Worm (Caenorhabditis elegans) whole organism, L4 larva: Measurements from ENCODE around the gene sra-31.

Source experiments
- F10B5.3 ChIP-seq: sonication (generic microtip); optimal IDR thresholded peaks from 2 replicates; lab custom pipeline; 2016; ENCODE audit warnings: mild to moderate bottlenecking, missing genetic modification characterization, missing compliant biosample characterization
- F44E2.7 ChIP-seq: fragments of 200-800 bp; sonication (Bioruptor generic); IDR thresholded peaks from 2 replicates; pipeline ENCODE4 v2.1.2; 2022; ENCODE audit warnings: missing genetic modification characterization, missing compliant biosample characterization
- T20F7.1 ChIP-seq: fragments of 200-800 bp; sonication (Bioruptor generic); optimal IDR thresholded peaks from 2 replicates; lab custom pipeline; 2018; ENCODE audit warnings: mild to moderate bottlenecking, missing genetic modification characterization, missing compliant biosample characterization
- Y5F2A.4 ChIP-seq: fragments of 200-800 bp; sonication (Bioruptor generic); optimal IDR thresholded peaks from 2 replicates; lab custom pipeline; 2018; ENCODE audit warnings: mild to moderate bottlenecking, missing genetic modification characterization, missing compliant biosample characterization
- ama-1 ChIP-seq: fragments of 150-350 bp; optimal IDR thresholded peaks from 2 replicates; lab custom pipeline; 2014; ENCODE audit warnings: inconsistent platforms, mixed read lengths
- ceh-32 ChIP-seq: sonication (generic microtip); optimal IDR thresholded peaks from 2 replicates; lab custom pipeline; 2016; ENCODE audit warnings: mild to moderate bottlenecking, missing genetic modification characterization, missing compliant biosample characterization; ENCODE audit not compliant: poor library complexity
- ceh-62 ChIP-seq: sonication (generic microtip); optimal IDR thresholded peaks from 2 replicates; lab custom pipeline; 2017; ENCODE audit warnings: missing biosample characterization, missing genetic modification characterization
- ces-1 ChIP-seq: fragments of 150-350 bp; sonication (generic microtip); optimal IDR thresholded peaks from 4 replicates; lab custom pipeline; 2014; ENCODE audit warnings: missing biosample characterization, missing genetic modification reagents, missing genetic modification characterization
- daf-16 ChIP-seq, 3 experiments: sonication (generic microtip); optimal IDR thresholded peaks; 2 replicates each; lab custom pipeline; 2016 to 2017; ENCODE audit warnings: missing genetic modification characterization in 3 of 3, missing genetic modification reagents in 3 of 3, mild to moderate bottlenecking in 2 of 3, missing compliant biosample characterization in 2 of 3, missing biosample characterization in 1 of 3, moderate library complexity in 1 of 3
- dmd-8 ChIP-seq: fragments of 200-800 bp; sonication (Bioruptor generic); IDR thresholded peaks from 2 replicates; pipeline ENCODE4 v1.3.6; 2022; ENCODE audit warnings: missing genetic modification characterization, missing compliant biosample characterization
- dpl-1 ChIP-seq: fragments of 150-350 bp; optimal IDR thresholded peaks from 2 replicates; lab custom pipeline; 2014; ENCODE audit warnings: missing biosample characterization, missing genetic modification reagents, missing genetic modification characterization
- egl-27 ChIP-seq: sonication (generic microtip); optimal IDR thresholded peaks from 3 replicates; lab custom pipeline; 2017; ENCODE audit warnings: missing biosample characterization, missing genetic modification reagents, missing genetic modification characterization
- hlh-30 ChIP-seq: sonication (generic microtip); optimal IDR thresholded peaks from 2 replicates; lab custom pipeline; 2017; ENCODE audit warnings: antibody characterized with exemption, mild to moderate bottlenecking, missing genetic modification characterization, missing compliant biosample characterization; ENCODE audit not compliant: insufficient read depth
- lim-7 ChIP-seq: fragments of 200-800 bp; sonication (Bioruptor generic); IDR thresholded peaks from 2 replicates; pipeline ENCODE4 v1.3.6; 2022; ENCODE audit warnings: missing genetic modification characterization, missing compliant biosample characterization
- lin-38 ChIP-seq: fragments of 200-800 bp; sonication (Bioruptor generic); IDR thresholded peaks from 2 replicates; pipeline ENCODE4 v1.3.6; 2022; ENCODE audit warnings: missing genetic modification reagents, missing genetic modification characterization, missing compliant biosample characterization
- lsy-2 ChIP-seq, 2 experiments: fragments of 150-350 bp in 1 of 2; sonication (generic microtip) in 1 of 2; optimal IDR thresholded peaks; 2 replicates each; lab custom pipeline; 2014 to 2017; ENCODE audit warnings: missing biosample characterization in 2 of 2, missing genetic modification characterization in 2 of 2
- mdl-1 ChIP-seq, 2 experiments: fragments of 150-350 bp in 1 of 2; sonication (generic microtip) in 1 of 2; optimal IDR thresholded peaks; 2 replicates each; lab custom pipeline; 2014 to 2017; ENCODE audit warnings: missing biosample characterization in 2 of 2, missing genetic modification characterization in 2 of 2
- mes-2 ChIP-seq: sonication (generic microtip); optimal IDR thresholded peaks from 2 replicates; lab custom pipeline; 2016; ENCODE audit warnings: missing genotype, mild to moderate bottlenecking, missing genetic modification characterization, missing compliant biosample characterization; ENCODE audit not compliant: poor library complexity, severe bottlenecking
- mxl-3 ChIP-seq: fragments of 200-800 bp; sonication (Bioruptor generic); optimal IDR thresholded peaks from 2 replicates; lab custom pipeline; 2018; ENCODE audit warnings: mild to moderate bottlenecking, missing genetic modification characterization, missing compliant biosample characterization
- nhr-11 ChIP-seq: fragments of 150-350 bp; optimal IDR thresholded peaks from 2 replicates; lab custom pipeline; 2014; ENCODE audit warnings: missing biosample characterization, missing genetic modification characterization
- nhr-42 ChIP-seq: fragments of 200-800 bp; sonication (Bioruptor generic); IDR thresholded peaks from 2 replicates; pipeline ENCODE4 v1.3.6; 2022; ENCODE audit warnings: missing genetic modification characterization, missing compliant biosample characterization
- nhr-6 ChIP-seq: fragments of 150-350 bp; optimal IDR thresholded peaks from 2 replicates; lab custom pipeline; 2014; ENCODE audit warnings: missing biosample characterization, missing genetic modification characterization
- pha-4 ChIP-seq, 2 experiments: fragments of 150-350 bp in 1 of 2; fragments of 200-800 bp in 1 of 2; sonication (Bioruptor generic) in 1 of 2; IDR thresholded peaks in 1 of 2; optimal IDR thresholded peaks in 1 of 2; 2 replicates each; pipeline versions ENCODE4 v1.3.6 to Lab custom; 2014 to 2022; ENCODE audit warnings: missing genetic modification characterization in 2 of 2, missing genetic modification reagents in 2 of 2, missing biosample characterization in 1 of 2, missing compliant biosample characterization in 1 of 2
- rbr-2 ChIP-seq: sonication (generic microtip); optimal IDR thresholded peaks from 2 replicates; lab custom pipeline; 2016; ENCODE audit warnings: missing genotype, missing genetic modification characterization, missing compliant biosample characterization
- saeg-2 ChIP-seq: fragments of 200-800 bp; sonication (Bioruptor generic); IDR thresholded peaks from 2 replicates; pipeline ENCODE4 v1.3.6; 2022; ENCODE audit warnings: missing genetic modification reagents, missing genetic modification characterization, missing compliant biosample characterization
- tag-97 ChIP-seq: fragments of 200-800 bp; sonication (Bioruptor generic); IDR thresholded peaks from 2 replicates; pipeline ENCODE4 v1.3.6; 2022; ENCODE audit warnings: missing genetic modification characterization, missing compliant biosample characterization
- tra-1 ChIP-seq: fragments of 200-800 bp; sonication (Bioruptor generic); IDR thresholded peaks from 2 replicates; pipeline ENCODE4 v1.3.6; 2022; ENCODE audit warnings: missing genetic modification reagents, missing genetic modification characterization, missing compliant biosample characterization
- unc-62 ChIP-seq, 3 experiments: fragments of 150-350 bp in 1 of 3; sonication (generic microtip); optimal IDR thresholded peaks in 2 of 3; peaks in 1 of 3; 1 replicate in 1 of 3; 2 replicates in 2 of 3; lab custom pipeline; 2014 to 2017; ENCODE audit warnings: missing biosample characterization in 3 of 3, missing genetic modification characterization in 3 of 3, missing genetic modification reagents in 3 of 3, missing genotype in 1 of 3
- vab-7 ChIP-seq: fragments of 200-800 bp; sonication (Bioruptor generic); IDR thresholded peaks from 2 replicates; pipeline ENCODE4 v1.3.6; 2022; ENCODE audit warnings: missing genetic modification reagents, missing genetic modification characterization, missing compliant biosample characterization
- zfp-3 ChIP-seq: fragments of 200-800 bp; sonication (Bioruptor generic); conservative IDR thresholded peaks from 2 replicates; pipeline ENCODE4 v1.3.6; 2022; ENCODE audit warnings: missing genetic modification reagents, missing genetic modification characterization, missing compliant biosample characterization
- zip-2 ChIP-seq: fragments of 150-350 bp; optimal IDR thresholded peaks from 2 replicates; lab custom pipeline; 2014; ENCODE audit warnings: missing biosample characterization, missing genetic modification characterization

sra-31 gene

DNA sequence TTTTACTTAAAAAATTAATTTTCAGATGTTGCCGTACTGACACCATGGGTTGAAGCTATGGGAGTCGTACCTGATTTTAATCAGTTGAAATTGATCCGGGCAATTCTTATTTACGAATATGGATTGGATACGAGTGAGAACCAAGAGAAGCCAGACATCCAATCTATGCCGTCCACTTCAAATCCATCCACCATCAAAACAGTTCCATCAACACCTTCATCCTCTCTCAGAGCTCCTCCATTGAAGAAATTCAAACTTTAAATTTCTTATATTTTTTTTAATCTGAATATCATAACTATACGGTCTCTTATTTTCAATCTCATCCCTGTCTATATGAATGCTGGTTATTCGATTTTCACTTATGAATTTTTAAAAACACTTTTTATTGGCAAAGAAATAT is 19.4 kb downstream of the sra-31 start:
- no peak for TF ChIP-seq zip-2 (tag; lab: Kevin White, UChicago)
- peak in 1 of 2 experiments; percentile 23 for TF ChIP-seq daf-16 (GFP tag; optimal IDR thresholded peaks at IDR 0.05; lab: Kevin White, UChicago)
- no peak for TF ChIP-seq daf-16 (tag; optimal IDR thresholded peaks at IDR 0.05; lab: Kevin White, UChicago)
- 0 out of 2 replicates have a peak, but pooled peaks have one; percentile 15 for TF ChIP-seq zfp-3 (GFP tag; lab: Robert Waterston, UW)

DNA sequence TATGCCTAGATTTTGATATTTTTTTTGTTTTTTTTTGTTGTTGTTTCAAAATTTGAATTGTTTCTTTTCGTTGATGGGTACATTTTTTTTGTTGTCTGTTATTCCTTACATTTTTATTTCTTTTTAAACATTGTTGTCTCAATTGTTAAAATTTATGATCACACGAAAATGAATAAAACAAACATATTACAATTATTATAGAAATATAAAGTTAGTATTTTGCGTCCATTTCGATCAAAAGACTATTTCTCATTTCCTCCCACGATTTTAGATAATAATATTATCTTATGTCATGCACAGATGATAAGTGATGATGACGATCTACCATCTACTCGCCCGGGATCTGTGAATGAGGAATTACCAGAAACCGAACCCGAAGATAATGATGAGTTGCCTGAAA is 23.6 kb downstream of the sra-31 start, which contains the start of gene wrn-1:
Gene wrn-1 (plus strand): TSS at position 301 of the 400 bp plus-strand sequence.
- TF ChIP-seq F10B5.3 (tag; lab: Kevin White, UChicago) (no peak), mes-2 (no peak), mxl-3 (no peak), tra-1 (no peak), F44E2.7 (no peak)

DNA sequence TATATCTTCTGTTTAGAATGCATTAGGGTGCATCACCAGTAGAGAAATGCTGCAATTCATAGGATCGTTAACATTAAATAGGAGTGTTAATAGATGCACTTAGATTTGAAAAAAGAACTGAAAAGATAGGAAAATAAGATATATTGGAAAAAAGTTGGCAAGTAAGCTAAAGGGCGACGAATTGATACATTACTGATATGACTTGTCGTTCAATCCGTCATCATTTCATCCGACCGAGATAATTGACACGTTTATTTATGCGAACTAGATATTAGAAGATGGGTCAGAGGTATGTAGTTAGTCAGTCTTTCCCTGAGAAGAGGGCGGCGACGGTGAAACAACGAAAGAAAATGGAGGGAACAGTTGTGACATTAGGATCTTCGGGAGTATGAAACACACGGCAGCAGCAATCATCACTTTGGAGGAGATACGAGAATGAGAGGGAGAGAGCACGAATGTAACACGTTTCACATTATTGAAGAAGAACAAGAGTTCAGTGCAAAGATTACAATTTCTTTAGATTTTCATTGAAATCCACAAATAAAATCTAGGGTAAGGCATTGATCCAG is 33.4 kb downstream of the sra-31 start, which contains the start of gene lron-15:
Gene lron-15 (minus strand): TSS at position 51 of the 569 bp plus-strand sequence.
- TF ChIP-seq egl-27 (tag; lab: Kevin White, UChicago) (no peak), vab-7 (GFP tag; lab: Robert Waterston, UW) (no peak), lim-7 (no peak)

DNA sequence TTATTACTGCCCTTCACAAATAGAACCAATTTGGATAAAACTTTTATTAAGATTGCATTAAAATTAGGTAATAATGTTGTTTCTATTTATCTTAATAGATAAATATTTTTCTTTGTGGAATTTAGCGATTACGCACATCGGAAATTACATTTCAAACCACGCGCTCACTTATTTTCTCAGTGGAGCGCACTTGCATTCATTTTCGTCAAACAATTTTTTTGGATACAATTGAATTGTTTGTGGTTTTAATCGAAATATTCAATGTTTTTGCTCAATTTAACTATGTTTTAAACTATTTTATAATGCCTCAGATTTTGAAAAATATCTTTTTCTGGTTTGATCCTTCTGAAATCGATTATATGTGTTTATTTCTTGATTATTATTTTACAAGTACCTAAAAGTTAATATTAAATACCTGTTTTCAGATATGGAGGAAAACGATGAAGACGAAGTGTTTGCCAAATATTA is 42.3 kb downstream of the sra-31 start, which contains the start of gene utp-20:
Gene utp-20 (plus strand): TSS at position 418 of the 468 bp plus-strand sequence.
- no peak for TF ChIP-seq zip-2 (tag; lab: Kevin White, UChicago)
- peak; percentile 13 for TF ChIP-seq nhr-6 (tag; lab: Kevin White, UChicago)
- TF ChIP-seq pha-4 (GFP tag; IDR thresholded peaks at IDR 0.05; lab: Robert Waterston, UW): no peak
- TF ChIP-seq pha-4 (tag; optimal IDR thresholded peaks at IDR 0.05; lab: Kevin White, UChicago): peak; percentile 16
- peak; percentile 62 for TF ChIP-seq ces-1 (GFP tag; lab: Kevin White, UChicago)
- TF ChIP-seq tag-97 (GFP tag; lab: Robert Waterston, UW): no peak
- peak; percentile 42 for TF ChIP-seq rbr-2
- no peak for TF ChIP-seq mxl-3
- TF ChIP-seq nhr-42 (GFP tag; lab: Robert Waterston, UW): no peak
- TF ChIP-seq T20F7.1: peak; percentile 46
- peak; percentile 7 for TF ChIP-seq nhr-11 (tag; lab: Kevin White, UChicago)
- no peak for TF ChIP-seq tra-1
- peak; percentile 95 for TF ChIP-seq lin-38 (GFP tag; lab: Robert Waterston, UW)
- no peak for TF ChIP-seq lsy-2 (tag; optimal IDR thresholded peaks at IDR 0.05; lab: Kevin White, UChicago)
- TF ChIP-seq dpl-1: peak; percentile 88
- peak; percentile 83 for TF ChIP-seq hlh-30
- TF ChIP-seq mdl-1 (tag; optimal IDR thresholded peaks at IDR 0.05; lab: Kevin White, UChicago): peak; percentile 32 to 62

DNA sequence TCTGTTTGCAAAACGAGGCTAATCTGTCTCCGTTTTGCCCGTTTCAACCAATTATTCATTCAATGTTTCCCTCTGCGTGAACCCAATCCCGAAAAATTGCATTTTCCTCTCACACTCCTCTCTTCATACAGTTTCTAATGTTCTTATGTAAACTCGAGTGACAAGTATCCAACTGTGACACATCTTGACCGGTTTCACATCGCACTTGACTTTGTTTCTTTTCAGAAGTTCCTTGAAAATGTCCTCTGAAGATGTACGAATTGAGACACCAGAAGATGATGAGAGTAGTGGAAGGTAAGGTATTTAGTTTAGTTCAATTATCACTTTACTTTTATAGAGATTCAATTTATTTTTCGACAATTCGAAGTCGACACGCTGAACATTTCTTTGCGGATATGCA is 46.3 kb downstream of the sra-31 start, which contains the start of gene abcx-1:
Gene abcx-1 (plus strand): TSS at position 224 of the 400 bp plus-strand sequence.
- TF ChIP-seq Y5F2A.4 (no peak), unc-62 (GFP tag; optimal IDR thresholded peaks at IDR 0.05 in 1 of 2; lab: Kevin White, UChicago) (peak in 1 of 2 experiments; percentile 91), unc-62 (tag; optimal IDR thresholded peaks at IDR 0.05; lab: Kevin White, UChicago) (no peak)

DNA sequence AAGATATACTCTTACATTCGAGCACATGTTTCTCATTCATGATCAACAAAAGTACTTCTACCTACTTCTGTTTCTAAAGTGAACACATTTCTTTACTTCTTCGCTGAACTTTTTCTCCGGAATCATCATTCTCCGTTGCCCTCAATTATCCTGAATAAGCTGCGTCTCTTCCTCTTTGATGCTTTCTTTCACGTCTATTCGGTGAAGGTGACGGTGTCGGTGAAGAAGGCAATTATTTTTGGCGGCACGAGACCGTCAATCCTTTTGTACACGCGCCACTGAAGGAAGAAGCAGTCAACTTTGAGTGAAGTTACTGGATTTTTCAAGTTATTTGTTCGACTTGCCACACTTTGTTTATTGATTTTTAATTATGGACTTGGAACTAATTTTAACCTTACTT is 46.8 kb downstream of the sra-31 start, which contains the start of gene abch-1:
Gene abch-1 (minus strand): TSS at position 101 of the 400 bp plus-strand sequence.
- TF ChIP-seq unc-62 (GFP tag; optimal IDR thresholded peaks at IDR 0.05 in 1 of 2; lab: Kevin White, UChicago) (no peak), unc-62 (tag; optimal IDR thresholded peaks at IDR 0.05; lab: Kevin White, UChicago) (no peak), mxl-3 (no peak), ceh-62 (tag; lab: Kevin White, UChicago) (no peak), ceh-32 (tag; lab: Kevin White, UChicago) (no peak), dmd-8 (GFP tag; lab: Robert Waterston, UW) (no peak), saeg-2 (GFP tag; lab: Robert Waterston, UW) (no peak), ama-1 (lab: Kevin White, UChicago) (no peak)
